Worm (Caenorhabditis elegans): Measurements from ENCODE around the gene R07C3.13.

ce11 chrII:927331-927730 lies at the start of gene R07C3.13:
- no peak for TF ChIP-seq him-1 (tag; optimal IDR thresholded peaks at IDR 0.05)
- TF ChIP-seq W03F9.2 (tag; optimal IDR thresholded peaks at IDR 0.05): no peak
- no peak for TF ChIP-seq dao-5 (tag; optimal IDR thresholded peaks at IDR 0.05)

Measured in whole organism, L4/young adult.